Fruit fly (Drosophila melanogaster): ENCODE measurements around the gene niki.

Gene niki

DNA sequence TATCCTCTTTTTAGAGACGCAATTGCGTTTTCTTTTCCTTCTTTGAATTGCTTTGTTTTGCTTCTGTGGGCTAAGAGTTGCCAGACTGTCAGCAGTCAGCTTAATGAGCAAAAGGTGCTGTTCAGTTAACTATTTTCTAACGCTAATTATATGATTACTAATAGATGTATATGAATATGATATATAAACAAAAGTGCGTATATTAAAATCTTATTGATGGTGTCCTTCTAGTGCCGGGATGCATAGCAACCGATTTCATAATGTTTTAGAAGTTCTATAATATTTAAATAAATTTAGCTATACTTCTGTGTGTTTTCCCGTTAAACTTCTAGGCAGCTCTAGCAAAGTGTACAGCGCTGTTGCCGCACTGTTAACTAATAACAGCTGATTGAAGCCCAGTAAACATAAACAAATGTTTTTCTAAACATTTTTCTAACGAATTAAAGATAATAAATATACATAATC is 4.5 kb upstream of the niki start, which contains the start of the genes Kaz and CG43273:
Gene Kaz (minus strand): TSS at position 73 of the 465 bp plus-strand sequence.
Gene CG43273 (plus strand): TSS at position 415 of the 465 bp plus-strand sequence.
- TF ChIP-seq CG7045 (GFP tag; optimal IDR thresholded peaks at IDR 0.05) = peak; percentile 41
- peak; percentile 71 for TF ChIP-seq toe (GFP tag; optimal IDR thresholded peaks at IDR 0.05)
- TF ChIP-seq bab1 (GFP tag; optimal IDR thresholded peaks at IDR 0.05) = peak; percentile 76
- peak; percentile 35 for TF ChIP-seq tj (GFP tag; optimal IDR thresholded peaks at IDR 0.05)
- peak; percentile 14 for TF ChIP-seq Crg-1 (GFP tag; optimal IDR thresholded peaks at IDR 0.05)
- TF ChIP-seq cnc (optimal IDR thresholded peaks at IDR 0.05) = no peak
- TF ChIP-seq CG11617 (GFP tag; optimal IDR thresholded peaks at IDR 0.05) = peak; percentile 54
- peak; percentile 46 for TF ChIP-seq ovo (GFP tag; optimal IDR thresholded peaks at IDR 0.05)
- peak; percentile 67 for TF ChIP-seq CG1620 (GFP tag; optimal IDR thresholded peaks at IDR 0.05)
- TF ChIP-seq Hr96 (GFP tag; optimal IDR thresholded peaks at IDR 0.05) = no peak
- TF ChIP-seq CG14711 (tag; optimal IDR thresholded peaks at IDR 0.05) = peak; percentile 67
- peak; percentile 62 for TF ChIP-seq kay (GFP tag; ENCODE audit: borderline replicate concordance)
- TF ChIP-seq Clk (GFP tag; optimal IDR thresholded peaks at IDR 0.05) = no peak
- peak; percentile 25 for TF ChIP-seq Mnt (GFP tag; optimal IDR thresholded peaks at IDR 0.05)
- TF ChIP-seq pad (GFP tag; optimal IDR thresholded peaks at IDR 0.05) = peak; percentile 36
- peak; percentile 67 for TF ChIP-seq CG7101 (tag; optimal IDR thresholded peaks at IDR 0.05)
- no peak for TF ChIP-seq cic (GFP tag; optimal IDR thresholded peaks at IDR 0.05)
- no peak for TF ChIP-seq CG12768 (GFP tag; optimal IDR thresholded peaks at IDR 0.05)
- TF ChIP-seq CG5204 (GFP tag; optimal IDR thresholded peaks at IDR 0.05) = peak; percentile 40
- TF ChIP-seq CG33017 (tag; optimal IDR thresholded peaks at IDR 0.05) = peak; percentile 37

DNA sequence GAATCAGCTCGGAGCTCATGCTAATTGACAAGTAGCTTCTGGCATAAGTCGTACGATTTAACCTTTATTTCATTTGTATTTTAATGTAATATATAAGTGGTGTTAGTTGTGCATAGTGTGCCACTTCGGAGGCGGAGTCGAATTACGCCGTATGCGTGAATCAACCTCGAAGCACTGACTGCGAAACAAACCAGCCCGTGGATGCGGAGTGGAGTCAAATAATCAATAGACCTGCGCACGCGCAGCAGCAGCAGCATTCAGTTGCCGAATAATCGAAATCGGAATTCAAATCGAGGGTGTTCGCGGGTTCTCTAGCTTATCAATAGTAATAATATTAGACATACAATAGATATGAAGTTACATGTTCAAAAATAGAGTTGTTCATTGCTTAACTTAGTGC is 2.8 kb upstream of the niki start, which contains the start of gene RabX4:
Gene RabX4 (minus strand): TSS at position 176 of the 400 bp plus-strand sequence.
- TF ChIP-seq kay (GFP tag; ENCODE audit: borderline replicate concordance) (peak; percentile 35), CG11617 (GFP tag; optimal IDR thresholded peaks at IDR 0.05) (no peak)

DNA sequence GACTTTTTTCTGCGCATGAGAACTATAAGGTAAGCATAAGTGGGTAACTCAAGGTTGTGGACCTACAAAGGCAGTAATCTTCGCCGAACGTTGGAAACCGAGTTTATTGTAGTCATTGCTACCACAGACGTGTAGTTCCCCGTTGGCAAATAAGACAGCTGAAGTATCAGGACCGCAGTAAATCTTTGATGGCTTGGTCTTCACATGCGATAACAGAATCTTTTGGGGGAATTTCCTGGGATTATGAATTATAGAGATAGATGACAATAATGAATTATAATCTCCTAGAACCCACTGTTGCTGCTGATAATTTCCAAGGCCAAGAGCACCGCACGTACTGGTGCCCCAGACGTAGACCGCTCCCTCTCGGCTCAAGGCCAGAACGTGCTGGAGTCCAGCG is 2.4 kb downstream of the niki start:
- TF ChIP-seq CG7045 (GFP tag; optimal IDR thresholded peaks at IDR 0.05) = no peak
- TF ChIP-seq Hr96 (GFP tag; optimal IDR thresholded peaks at IDR 0.05) = no peak
- TF ChIP-seq cic (GFP tag; optimal IDR thresholded peaks at IDR 0.05) = no peak
- TF ChIP-seq CG1620 (GFP tag; optimal IDR thresholded peaks at IDR 0.05) = no peak
- no peak for TF ChIP-seq ovo (GFP tag; optimal IDR thresholded peaks at IDR 0.05)
- no peak for TF ChIP-seq kay (GFP tag; ENCODE audit: borderline replicate concordance)
- TF ChIP-seq tj (GFP tag; optimal IDR thresholded peaks at IDR 0.05) = no peak
- no peak for TF ChIP-seq toe (GFP tag; optimal IDR thresholded peaks at IDR 0.05)
- no peak for TF ChIP-seq CG12768 (GFP tag; optimal IDR thresholded peaks at IDR 0.05)
- TF ChIP-seq CG14711 (tag; optimal IDR thresholded peaks at IDR 0.05) = no peak
- no peak for TF ChIP-seq Mnt (GFP tag; optimal IDR thresholded peaks at IDR 0.05)
- no peak for TF ChIP-seq CG11617 (GFP tag; optimal IDR thresholded peaks at IDR 0.05)
- TF ChIP-seq pad (GFP tag; optimal IDR thresholded peaks at IDR 0.05) = no peak
- TF ChIP-seq Clk (GFP tag; optimal IDR thresholded peaks at IDR 0.05) = no peak
- TF ChIP-seq CG5204 (GFP tag; optimal IDR thresholded peaks at IDR 0.05) = no peak
- no peak for TF ChIP-seq CG7101 (tag; optimal IDR thresholded peaks at IDR 0.05)
- TF ChIP-seq cnc (optimal IDR thresholded peaks at IDR 0.05) = no peak
- TF ChIP-seq Crg-1 (GFP tag; optimal IDR thresholded peaks at IDR 0.05) = no peak

DNA sequence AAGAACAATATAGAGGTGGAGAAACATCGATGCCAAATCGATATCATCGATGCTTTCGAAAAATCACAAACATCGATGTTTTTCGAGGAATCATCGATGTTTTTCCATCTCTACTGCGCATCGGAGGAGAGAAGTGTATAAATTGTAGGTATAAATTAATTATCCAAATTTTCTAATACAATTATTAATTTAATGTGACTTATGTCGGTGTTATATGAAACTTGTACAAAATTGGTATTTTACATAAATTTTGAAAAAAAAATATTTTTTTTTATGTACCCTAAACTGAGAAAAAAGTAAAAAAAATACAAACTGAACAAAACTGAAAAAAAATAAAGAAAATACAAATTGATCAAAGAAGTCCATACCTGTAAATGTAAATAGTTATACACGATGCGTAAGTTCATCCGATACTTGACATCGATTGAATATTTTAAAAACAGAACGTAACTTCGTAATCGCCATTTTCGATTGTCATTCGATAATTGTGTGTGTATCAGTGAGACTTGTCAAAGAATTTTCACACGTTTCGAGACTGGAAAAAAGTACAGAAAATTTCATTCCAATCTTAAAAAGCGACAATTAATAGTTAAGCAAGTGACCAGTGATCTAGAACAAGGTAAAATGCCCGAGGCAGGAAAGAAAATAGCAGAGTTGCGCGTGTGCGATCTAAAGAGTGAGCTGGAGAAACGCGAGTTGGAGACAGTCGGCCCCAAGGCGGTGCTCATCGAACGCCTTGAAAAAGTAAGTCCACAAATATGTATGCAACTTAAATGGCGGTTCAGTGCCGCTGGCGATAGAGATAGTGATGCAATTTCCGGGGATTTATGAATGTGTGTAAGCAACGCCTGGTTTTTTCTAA is 8.2 kb downstream of the niki start, which contains the start of the genes CG5808 and Saf-B:
Gene CG5808 (minus strand): TSS at position 15 of the 862 bp plus-strand sequence.
Gene Saf-B (plus strand): TSS at position 472 of the 862 bp plus-strand sequence.
- TF ChIP-seq Hr96 (GFP tag; optimal IDR thresholded peaks at IDR 0.05) (no peak), CG33017 (tag; optimal IDR thresholded peaks at IDR 0.05) (no peak), Clk (GFP tag; optimal IDR thresholded peaks at IDR 0.05) (no peak), tj (GFP tag; optimal IDR thresholded peaks at IDR 0.05) (peak; percentile 5), cic (GFP tag; optimal IDR thresholded peaks at IDR 0.05) (no peak), Mnt (GFP tag; optimal IDR thresholded peaks at IDR 0.05) (no peak), CG11617 (GFP tag; optimal IDR thresholded peaks at IDR 0.05) (peak; percentile 45), CG12768 (GFP tag; optimal IDR thresholded peaks at IDR 0.05) (peak; percentile 38), CG7045 (GFP tag; optimal IDR thresholded peaks at IDR 0.05) (no peak), Crg-1 (GFP tag; optimal IDR thresholded peaks at IDR 0.05) (no peak), ovo (GFP tag; optimal IDR thresholded peaks at IDR 0.05) (no peak), kay (GFP tag; ENCODE audit: borderline replicate concordance) (no peak), CG7101 (tag; optimal IDR thresholded peaks at IDR 0.05) (no peak), pad (GFP tag; optimal IDR thresholded peaks at IDR 0.05) (no peak), CG14711 (tag; optimal IDR thresholded peaks at IDR 0.05) (peak; percentile 44), CG5204 (GFP tag; optimal IDR thresholded peaks at IDR 0.05) (no peak), bab1 (GFP tag; optimal IDR thresholded peaks at IDR 0.05) (no peak), cnc (optimal IDR thresholded peaks at IDR 0.05) (no peak), CG1620 (GFP tag; optimal IDR thresholded peaks at IDR 0.05) (peak; percentile 53), toe (GFP tag; optimal IDR thresholded peaks at IDR 0.05) (no peak)

- TF ChIP-seq cnc (optimal IDR thresholded peaks at IDR 0.05) (no peak), Hr96 (GFP tag; optimal IDR thresholded peaks at IDR 0.05) (peak; percentile 80), CG7101 (tag; optimal IDR thresholded peaks at IDR 0.05) (peak; percentile 84), CG14711 (tag; optimal IDR thresholded peaks at IDR 0.05) (peak; percentile 98), pad (GFP tag; optimal IDR thresholded peaks at IDR 0.05) (peak; percentile 40), cic (GFP tag; optimal IDR thresholded peaks at IDR 0.05) (no peak), Crg-1 (GFP tag; optimal IDR thresholded peaks at IDR 0.05) (peak; percentile 60), Mnt (GFP tag; optimal IDR thresholded peaks at IDR 0.05) (peak; percentile 67), tj (GFP tag; optimal IDR thresholded peaks at IDR 0.05) (peak; percentile 46), ovo (GFP tag; optimal IDR thresholded peaks at IDR 0.05) (peak; percentile 67), CG11617 (GFP tag; optimal IDR thresholded peaks at IDR 0.05) (peak; percentile 79), toe (GFP tag; optimal IDR thresholded peaks at IDR 0.05) (peak; percentile 93), CG1620 (GFP tag; optimal IDR thresholded peaks at IDR 0.05) (peak; percentile 78), kay (GFP tag; ENCODE audit: borderline replicate concordance) (no peak), Clk (GFP tag; optimal IDR thresholded peaks at IDR 0.05) (no peak), bab1 (GFP tag; optimal IDR thresholded peaks at IDR 0.05) (peak; percentile 86), CG33017 (tag; optimal IDR thresholded peaks at IDR 0.05) (peak; percentile 60), CG5204 (GFP tag; optimal IDR thresholded peaks at IDR 0.05) (peak; percentile 83), CG12768 (GFP tag; optimal IDR thresholded peaks at IDR 0.05) (peak; percentile 51), CG7045 (GFP tag; optimal IDR thresholded peaks at IDR 0.05) (peak; percentile 58)
Measured at dm6 chr3R:24813637-24814301, 11.7 kb downstream of the niki start, which contains the start of the genes lili and CG34150. lili (minus strand) TSS chr3R:24814012. CG34150 (plus strand) TSS chr3R:24814262.

All from whole organism, adult.